Fruit fly (Drosophila melanogaster) whole organism, larva: Measurements from ENCODE around the gene Atg1.

Source experiments
- noc ChIP-seq: fragments of 200-800 bp; sonication (Bioruptor generic); optimal IDR thresholded peaks from 3 replicates; lab custom pipeline; 2019; ENCODE audit warnings: missing biosample characterization, mild to moderate bottlenecking, missing genetic modification characterization, moderate library complexity

Gene Atg1

dm6 chr3L:12796077-12796641, 8.8 kb downstream of the Atg1 start:
- no peak for TF ChIP-seq noc

dm6 chr3L:12794532-12794931, 10.4 kb downstream of the Atg1 start:
- TF ChIP-seq noc, result no peak

DNA sequence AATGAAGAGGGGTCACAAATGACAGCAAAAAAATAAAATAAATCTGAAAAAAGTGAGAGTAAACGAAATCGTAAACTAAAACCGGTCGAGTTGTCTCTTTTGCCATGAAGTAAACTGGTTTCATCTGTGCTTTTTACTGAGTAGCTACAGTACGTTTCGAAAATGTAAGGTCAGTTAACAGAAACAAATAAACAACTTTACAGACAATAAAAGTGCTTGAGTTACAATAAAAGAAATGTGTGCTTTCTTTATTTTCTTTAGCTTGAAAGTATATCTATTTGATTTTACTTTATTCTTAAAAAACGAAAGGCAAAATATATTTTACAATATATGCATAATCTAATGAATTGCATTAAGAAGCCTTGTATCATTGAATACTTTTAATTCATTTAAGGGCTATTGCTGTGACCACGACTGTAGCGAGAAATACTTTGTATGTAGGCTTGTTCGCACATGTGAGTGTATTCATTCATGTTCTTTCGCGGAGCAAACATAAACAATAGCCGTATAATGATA, 11.9 kb downstream of the Atg1 start:
- TF ChIP-seq noc, result peak; percentile 84

- peak; percentile 25 for TF ChIP-seq noc
Observed at dm6 chr3L:12791679-12792229, 13.2 kb downstream of the Atg1 start.

DNA sequence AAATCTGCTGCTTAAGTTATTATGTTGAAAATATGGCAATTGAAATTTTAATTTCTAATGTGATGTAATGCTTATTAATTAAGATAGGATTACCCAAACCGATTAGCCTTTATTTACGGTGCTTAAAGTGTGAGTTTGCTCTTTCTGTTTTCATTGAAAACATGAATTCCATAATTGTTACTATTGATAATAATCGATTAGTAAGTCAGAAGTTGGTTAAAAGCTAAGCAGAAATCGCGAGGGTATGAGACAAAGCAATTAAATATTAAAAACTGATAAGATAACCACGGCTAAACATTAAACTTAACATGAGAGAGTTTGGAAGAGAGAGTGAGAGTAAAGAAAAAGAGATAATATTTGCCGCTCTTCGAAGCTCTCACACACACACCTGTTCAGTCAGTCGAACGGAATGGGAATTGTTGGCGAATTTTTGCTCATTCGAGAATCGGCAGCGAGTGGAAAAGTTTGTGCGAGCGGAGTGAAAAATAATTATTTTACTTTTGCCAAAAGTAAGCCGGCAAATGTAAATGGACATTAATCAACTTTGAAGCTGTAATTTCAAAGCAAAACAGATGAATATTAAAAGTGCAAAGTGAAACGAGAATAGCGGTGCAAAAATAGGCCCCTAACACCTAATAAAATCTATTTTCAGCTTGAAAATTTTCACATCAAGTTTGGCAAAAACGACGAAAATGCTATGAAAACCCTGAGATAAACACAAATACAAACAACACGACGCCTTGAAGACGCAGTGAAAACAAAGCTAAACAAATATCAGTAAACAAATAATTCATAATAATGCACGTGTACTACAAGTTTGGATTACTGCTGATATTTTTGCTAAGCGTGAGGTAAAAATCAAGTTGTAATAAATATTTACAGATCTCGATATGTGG, 13.9 kb downstream of the Atg1 start:
- no peak for TF ChIP-seq noc

DNA sequence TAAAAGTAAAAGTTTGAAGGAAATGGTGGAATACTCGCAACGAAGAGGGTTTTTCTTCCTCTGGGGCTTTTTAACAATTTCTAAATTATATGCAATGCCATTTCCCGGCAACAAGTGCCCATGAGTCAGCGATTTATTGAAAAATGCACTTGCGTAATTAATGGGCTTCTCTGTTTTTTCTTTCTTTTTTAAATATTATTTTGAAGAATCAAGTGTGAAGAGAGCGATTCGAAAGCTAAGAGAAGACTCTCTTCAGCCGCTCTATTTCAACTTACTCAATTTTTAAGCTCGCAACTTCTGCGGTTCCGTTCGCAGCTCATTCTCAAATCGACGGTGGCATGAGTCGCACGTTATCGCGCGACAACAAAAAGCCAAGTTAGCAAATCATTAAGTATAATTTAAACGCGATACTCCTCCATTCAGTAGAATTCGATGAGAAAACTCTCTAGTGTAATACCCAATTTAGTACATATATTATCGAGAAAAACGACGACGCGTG, 15.0 kb downstream of the Atg1 start, which contains the start of gene CG42709:
Gene CG42709, plus strand, starts transcription at position 318 of the 499 bp plus-strand sequence.
- TF ChIP-seq noc, result no peak

DNA sequence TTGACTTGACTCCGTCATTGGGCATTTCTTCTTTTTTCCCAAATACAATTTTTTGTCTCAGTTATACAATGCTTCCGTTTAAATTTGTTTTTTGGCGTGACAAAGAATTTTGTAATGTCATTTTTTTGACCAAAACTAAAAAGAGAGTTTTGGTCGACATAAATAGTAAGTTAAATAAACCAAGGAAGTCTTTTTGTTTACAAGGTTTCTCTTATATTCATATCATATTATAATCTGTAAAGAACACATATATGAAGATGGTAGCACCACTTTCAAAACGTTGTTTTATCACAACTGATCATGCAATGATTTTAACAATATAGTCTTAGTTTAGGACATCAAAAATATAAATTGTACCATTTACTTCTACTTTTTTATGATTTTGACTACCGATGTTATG, 23.9 kb downstream of the Atg1 start, which contains the start of the genes CG10969 and CG17666:
Gene CG10969, minus strand, starts transcription at position 101 of the 400 bp plus-strand sequence.
Gene CG17666, plus strand, starts transcription at position 329 of the 400 bp plus-strand sequence.
- TF ChIP-seq noc, result no peak

DNA sequence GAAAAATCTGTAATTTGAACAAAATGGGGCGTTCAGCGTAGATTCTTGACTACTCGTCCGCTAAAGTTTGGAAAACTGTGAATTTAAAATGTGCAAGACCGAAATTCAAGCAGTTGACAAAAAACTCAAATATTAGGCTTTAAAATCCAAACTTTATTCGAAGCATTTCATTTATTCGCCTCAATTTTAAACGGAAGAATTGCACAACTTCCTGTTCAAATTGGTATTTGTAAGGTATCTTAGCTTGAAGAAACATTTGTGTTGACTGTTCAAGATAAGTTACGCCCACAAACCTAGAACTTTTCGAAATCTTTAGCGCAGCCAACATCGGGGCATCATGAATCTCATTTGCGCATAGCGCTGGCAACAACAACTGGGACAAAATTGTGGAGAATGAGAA, 26.3 kb downstream of the Atg1 start, which contains the start of gene CG32106:
Gene CG32106, minus strand, starts transcription at position 101 of the 400 bp plus-strand sequence.
- no peak for TF ChIP-seq noc

dm6 chr3L:12772740-12773686, 31.9 kb downstream of the Atg1 start, which contains the start of gene Hip1:
TSS of gene Hip1 (minus strand) at chr3L:12773573.
- no peak for TF ChIP-seq noc

- TF ChIP-seq noc, result no peak
Observed at dm6 chr3L:12754769-12755189, 50.1 kb downstream of the Atg1 start, which contains the start of the genes CG10973 and Vps13D. TSS of gene CG10973 (minus strand) at chr3L:12754774. TSS of gene Vps13D (plus strand) at chr3L:12755049.

DNA sequence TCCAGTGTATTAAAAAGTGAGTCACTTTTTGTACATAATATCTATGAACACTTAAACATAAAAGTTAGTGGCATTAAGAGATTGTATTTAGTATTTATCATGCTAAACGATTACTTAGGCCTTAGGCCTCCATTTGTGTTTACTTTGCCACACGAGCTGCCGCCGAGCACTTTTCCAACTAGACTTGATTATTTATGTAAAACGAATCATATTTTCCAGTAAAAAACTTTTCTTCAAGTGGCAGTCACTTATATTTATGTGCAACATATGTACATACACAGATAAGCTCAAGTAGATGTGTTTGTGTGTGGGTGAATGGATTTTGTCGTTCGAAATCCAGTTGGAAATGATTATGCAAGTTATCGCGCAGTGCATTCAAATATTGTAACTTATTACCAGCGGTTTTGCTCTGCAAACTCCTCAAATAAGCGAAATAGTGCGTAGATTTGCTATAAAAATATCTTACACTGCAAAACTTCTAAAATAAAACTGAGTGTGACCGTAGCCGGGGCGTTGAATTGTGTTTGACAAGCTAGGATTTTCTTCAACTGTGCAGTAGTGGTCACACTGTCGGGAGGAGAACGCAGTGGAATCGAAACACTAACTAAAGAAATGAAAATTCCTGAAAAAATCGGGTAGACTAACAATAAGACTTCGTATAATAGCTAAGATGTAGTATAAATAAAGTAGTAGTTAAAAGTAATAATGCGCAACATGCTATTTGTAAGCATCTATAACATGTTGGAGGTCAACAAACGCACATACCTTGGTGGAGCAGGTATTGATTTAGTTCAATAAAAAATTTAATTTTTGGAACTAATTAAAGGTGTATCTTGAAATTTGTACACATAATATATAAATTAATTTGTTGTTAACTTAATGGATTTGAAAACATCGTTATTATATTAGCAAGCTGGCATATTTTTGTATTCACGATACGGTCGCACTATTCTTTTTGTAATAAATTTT, 55.1 kb downstream of the Atg1 start, which contains the start of the genes Klc and CG10984:
Gene Klc, minus strand, starts transcription at position 490 of the 969 bp plus-strand sequence.
Gene CG10984, plus strand, starts transcription at position 553 of the 969 bp plus-strand sequence.
- no peak for TF ChIP-seq noc

DNA sequence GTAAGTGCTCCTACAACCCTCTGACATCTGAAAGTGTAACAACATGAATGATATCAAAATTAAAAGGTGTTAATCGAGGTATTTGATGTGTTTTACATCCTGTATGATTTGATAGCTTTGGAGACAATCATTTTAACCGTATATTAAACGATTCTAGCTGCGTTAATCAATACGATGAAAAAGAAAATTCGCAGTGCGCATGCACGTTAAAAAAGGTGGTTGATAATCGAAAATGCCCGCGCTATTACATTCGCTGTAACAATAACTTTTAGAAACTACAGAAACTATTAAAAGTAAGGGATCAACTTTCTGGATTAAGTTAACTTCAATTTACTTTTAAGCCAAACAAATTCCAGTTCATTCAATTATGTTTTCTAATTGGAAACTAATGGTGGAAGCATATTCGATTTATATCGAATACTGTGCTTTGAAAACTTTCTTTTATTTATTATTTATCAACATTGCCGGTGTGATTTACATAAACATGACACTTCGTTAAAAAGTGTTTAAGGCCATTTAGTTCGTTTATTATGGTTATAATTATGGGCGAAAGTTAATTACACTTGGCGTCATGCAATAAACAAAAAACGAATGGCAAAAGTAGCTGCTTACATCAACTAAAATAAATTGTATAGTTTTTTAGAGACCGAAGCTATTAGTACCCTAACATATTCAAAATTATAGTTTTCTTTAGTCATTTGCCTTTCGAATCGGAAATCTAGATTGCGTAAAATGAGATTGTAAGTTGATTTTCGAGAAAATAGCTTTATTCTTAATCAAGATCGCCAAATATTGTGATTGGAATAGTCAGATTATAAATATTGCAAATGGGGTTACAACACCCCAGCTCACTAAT, 56.0 kb downstream of the Atg1 start:
- no peak for TF ChIP-seq noc

DNA sequence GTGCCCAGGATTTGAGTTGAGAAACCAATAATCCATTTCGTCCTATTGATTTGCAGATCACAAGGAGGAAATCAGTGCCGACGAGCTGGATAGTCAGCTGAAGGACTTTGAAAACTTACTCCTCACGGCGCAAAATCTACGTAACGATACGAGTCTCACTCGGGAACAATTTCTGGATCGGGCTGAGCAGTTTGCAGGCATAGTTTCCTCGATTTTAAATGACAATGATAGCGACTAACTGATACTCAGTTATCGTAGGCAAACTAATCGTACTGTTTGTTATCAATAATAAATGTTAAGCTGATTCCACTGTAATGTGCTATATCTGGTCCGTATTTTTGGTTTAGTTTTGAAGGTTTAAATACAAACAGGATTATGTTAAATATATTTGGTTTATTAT, 58.7 kb downstream of the Atg1 start:
- no peak for TF ChIP-seq noc
